Worm (Caenorhabditis elegans) whole organism, L4/young adult: ENCODE measurements around the gene chtb-3.

ENCODE experiments used
- W03F9.2 ChIP-seq: fragments of 150-350 bp; optimal IDR thresholded peaks from 2 replicates; lab custom pipeline; 2014; ENCODE audit warnings: missing biosample characterization, missing genetic modification characterization
- him-1 ChIP-seq: sonication (generic microtip); optimal IDR thresholded peaks from 2 replicates; lab custom pipeline; 2016; ENCODE audit warnings: missing genotype, missing genetic modification reagents, missing genetic modification characterization, missing compliant biosample characterization

DNA sequence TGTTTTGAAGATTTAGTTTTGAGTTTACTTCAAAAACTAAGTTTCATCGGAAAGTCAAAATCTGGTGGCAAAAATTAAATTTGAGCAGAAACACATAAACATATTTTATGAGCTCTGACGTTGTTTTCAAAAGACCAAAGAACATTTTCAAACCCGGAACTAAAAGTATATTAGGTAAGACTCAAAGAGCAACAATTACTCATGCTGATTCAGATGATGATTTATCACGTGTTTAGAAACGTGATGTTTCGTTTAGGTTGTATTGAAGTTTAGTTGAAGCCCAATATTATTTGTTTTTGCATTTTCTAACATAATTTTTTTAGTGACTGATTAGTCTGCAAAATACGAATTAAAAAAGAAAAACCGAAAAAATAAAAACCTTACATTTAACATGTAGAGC is 34.3 kb upstream of the chtb-3 start:
- TF ChIP-seq W03F9.2 (tag; lab: Kevin White, UChicago) (no peak), him-1 (no peak)
